Worm (Caenorhabditis elegans): Measurements from ENCODE around the gene cdk-11.2.

The cdk-11.2 gene

ce11 chrX:10386408-10386807, 33.2 kb downstream of the cdk-11.2 start, which contains the start of gene dyf-6:
dyf-6 (minus strand) TSS chrX:10386508.
- TF ChIP-seq ceh-19 (GFP tag; optimal IDR thresholded peaks at IDR 0.05) (no peak), fkh-6 (tag; optimal IDR thresholded peaks at IDR 0.05) (no peak)

- TF ChIP-seq nfya-1 (tag; optimal IDR thresholded peaks at IDR 0.05) (no peak), madf-2 (tag; optimal IDR thresholded peaks at IDR 0.05) (no peak), Y22D7AL.16 (tag; optimal IDR thresholded peaks at IDR 0.05) (no peak), ttx-3 (tag; optimal IDR thresholded peaks at IDR 0.05) (no peak), ahr-1 (tag; optimal IDR thresholded peaks at IDR 0.05) (no peak)
These were observed 33.6 kb downstream of the cdk-11.2 start for ce11 chrX:10386001-10386400.

ce11 chrX:10379678-10380077, 39.9 kb downstream of the cdk-11.2 start, which contains the start of gene rme-4:
rme-4 (minus strand) TSS chrX:10379845.
- TF ChIP-seq unc-86 (tag; optimal IDR thresholded peaks at IDR 0.05) (no peak), nhr-232 (tag; optimal IDR thresholded peaks at IDR 0.05) (no peak), madf-2 (tag; optimal IDR thresholded peaks at IDR 0.05) (no peak), npax-4 (tag; optimal IDR thresholded peaks at IDR 0.05) (no peak), hlh-15 (tag; optimal IDR thresholded peaks at IDR 0.05) (no peak), hlh-13 (GFP tag; optimal IDR thresholded peaks at IDR 0.05) (no peak), hlh-6 (tag; optimal IDR thresholded peaks at IDR 0.05) (no peak), mec-3 (tag; optimal IDR thresholded peaks at IDR 0.05; ENCODE audit: borderline replicate concordance) (no peak), pax-1 (tag; optimal IDR thresholded peaks at IDR 0.05) (no peak)

- peak; percentile 18 for TF ChIP-seq K09A11.1 (tag; optimal IDR thresholded peaks at IDR 0.05; ENCODE audit: insufficient read depth)
- no peak for TF ChIP-seq unc-86 (tag; optimal IDR thresholded peaks at IDR 0.05)
- peak; percentile 44 for TF ChIP-seq lim-6 (tag; optimal IDR thresholded peaks at IDR 0.05)
- no peak for TF ChIP-seq hlh-13 (GFP tag; optimal IDR thresholded peaks at IDR 0.05)
- no peak for TF ChIP-seq elt-4 (tag; optimal IDR thresholded peaks at IDR 0.05)
- TF ChIP-seq tbx-2 (tag; optimal IDR thresholded peaks at IDR 0.05): peak; percentile 72
- peak; percentile 83 for TF ChIP-seq hlh-30 (tag; optimal IDR thresholded peaks at IDR 0.05; ENCODE audit: insufficient read depth)
- TF ChIP-seq pat-9 (tag; optimal IDR thresholded peaks at IDR 0.05): no peak
- no peak for TF ChIP-seq syd-9 (tag; optimal IDR thresholded peaks at IDR 0.05)
- no peak for TF ChIP-seq ceh-19 (GFP tag; optimal IDR thresholded peaks at IDR 0.05)
- no peak for TF ChIP-seq gmeb-2 (tag; optimal IDR thresholded peaks at IDR 0.05)
- TF ChIP-seq rnt-1 (tag; optimal IDR thresholded peaks at IDR 0.05): peak; percentile 44
- TF ChIP-seq pqm-1 (tag; optimal IDR thresholded peaks at IDR 0.05): no peak
- TF ChIP-seq F13H6.1 (tag; optimal IDR thresholded peaks at IDR 0.05): peak; percentile 65
- peak; percentile 46 for TF ChIP-seq hlh-8 (tag; optimal IDR thresholded peaks at IDR 0.05)
- TF ChIP-seq che-1 (tag; optimal IDR thresholded peaks at IDR 0.05): peak; percentile 19
- TF ChIP-seq ets-4 (tag; optimal IDR thresholded peaks at IDR 0.05): no peak
- peak; percentile 53 for TF ChIP-seq ref-2 (tag; optimal IDR thresholded peaks at IDR 0.05)
- no peak for TF ChIP-seq ceh-30 (tag; optimal IDR thresholded peaks at IDR 0.05)
- no peak for TF ChIP-seq odd-2 (tag; optimal IDR thresholded peaks at IDR 0.05)
- peak; percentile 81 for TF ChIP-seq ceh-31 (tag; optimal IDR thresholded peaks at IDR 0.05)
- no peak for TF ChIP-seq ama-1 (optimal IDR thresholded peaks at IDR 0.05)
- TF ChIP-seq eyg-1 (tag; optimal IDR thresholded peaks at IDR 0.05): no peak
- peak; percentile 32 for TF ChIP-seq elt-2 (tag; optimal IDR thresholded peaks at IDR 0.05)
- peak; percentile 55 for TF ChIP-seq hlh-6 (tag; optimal IDR thresholded peaks at IDR 0.05)
- no peak for TF ChIP-seq tbx-7 (tag; optimal IDR thresholded peaks at IDR 0.05)
- TF ChIP-seq fkh-6 (tag; optimal IDR thresholded peaks at IDR 0.05): peak; percentile 24
- TF ChIP-seq sdc-2 (tag; optimal IDR thresholded peaks at IDR 0.05): peak; percentile 70
- no peak for TF ChIP-seq fkh-10 (GFP tag; optimal IDR thresholded peaks at IDR 0.05)
- no peak for TF ChIP-seq mec-3 (tag; optimal IDR thresholded peaks at IDR 0.05; ENCODE audit: borderline replicate concordance)
- TF ChIP-seq ceh-24 (tag; optimal IDR thresholded peaks at IDR 0.05): no peak
- no peak for TF ChIP-seq fax-1 (tag; optimal IDR thresholded peaks at IDR 0.05)
- TF ChIP-seq unc-42 (tag; optimal IDR thresholded peaks at IDR 0.05): peak; percentile 77
- TF ChIP-seq nhr-11 (tag; optimal IDR thresholded peaks at IDR 0.05): no peak
- no peak for TF ChIP-seq pha-2 (tag; optimal IDR thresholded peaks at IDR 0.05)
- no peak for TF ChIP-seq ceh-48 (tag; optimal IDR thresholded peaks at IDR 0.05)
- peak; percentile 34 for TF ChIP-seq C08G9.2 (tag; optimal IDR thresholded peaks at IDR 0.05)
- TF ChIP-seq dmd-4 (tag; optimal IDR thresholded peaks at IDR 0.05; ENCODE audit: borderline replicate concordance): no peak
- peak; percentile 15 for TF ChIP-seq lin-11 (tag; optimal IDR thresholded peaks at IDR 0.05)
These were observed 41.9 kb downstream of the cdk-11.2 start for ce11 chrX:10377663-10378062.
